Fruit fly (Drosophila melanogaster) whole organism, embryonic: Measurements from ENCODE around the gene Nf-YC.

Experiments used
- BtbVII ChIP-seq: fragments of 200-800 bp; sonication (Bioruptor generic); optimal IDR thresholded peaks from 3 replicates; lab custom pipeline; 2017; ENCODE audit warnings: missing biosample characterization, mild to moderate bottlenecking, missing genetic modification characterization
- Bteb2 ChIP-seq: fragments of 200-800 bp; sonication (Bioruptor generic); optimal IDR thresholded peaks from 2 replicates; lab custom pipeline; 2016; ENCODE audit warnings: missing biosample characterization, missing genetic modification characterization
- CG10565 ChIP-seq: fragments of 200-800 bp; sonication (Bioruptor generic); optimal IDR thresholded peaks from 3 replicates; lab custom pipeline; 2016; ENCODE audit warnings: missing biosample characterization, mild to moderate bottlenecking, missing genetic modification characterization
- CG10654 ChIP-seq: fragments of 200-800 bp; sonication (Bioruptor generic); optimal IDR thresholded peaks from 2 replicates; lab custom pipeline; 2016; ENCODE audit warnings: missing biosample characterization, missing genetic modification characterization
- CG12104 ChIP-seq: fragments of 200-800 bp; sonication (Bioruptor generic); optimal IDR thresholded peaks from 3 replicates; lab custom pipeline; 2016; ENCODE audit warnings: missing biosample characterization, missing genetic modification characterization
- CG12219 ChIP-seq: fragments of 200-800 bp; sonication (Bioruptor generic); optimal IDR thresholded peaks from 3 replicates; lab custom pipeline; 2018; ENCODE audit warnings: missing biosample characterization, mild to moderate bottlenecking, missing genetic modification characterization
- CG13775 ChIP-seq: fragments of 200-800 bp; sonication (Bioruptor generic); optimal IDR thresholded peaks from 3 replicates; lab custom pipeline; 2017; ENCODE audit warnings: missing biosample characterization, mild to moderate bottlenecking, missing genetic modification characterization
- CG14441 ChIP-seq: fragments of 200-800 bp; sonication (Bioruptor generic); IDR thresholded peaks from 2 replicates; pipeline ENCODE4 v1.3.6; 2022; ENCODE audit warnings: missing biosample characterization, missing genetic modification characterization
- CG14667 ChIP-seq: fragments of 200-800 bp; sonication (Bioruptor generic); IDR thresholded peaks from 2 replicates; pipeline ENCODE4 v1.3.6; 2022; ENCODE audit warnings: missing biosample characterization, missing genetic modification characterization
- CG1529 ChIP-seq: fragments of 200-800 bp; sonication (Bioruptor generic); optimal IDR thresholded peaks from 3 replicates; lab custom pipeline; 2018; ENCODE audit warnings: missing biosample characterization, missing genetic modification characterization
- CG15696 ChIP-seq: fragments of 200-800 bp; sonication (Bioruptor generic); optimal IDR thresholded peaks from 2 replicates; lab custom pipeline; 2019; ENCODE audit warnings: missing biosample characterization, mild to moderate bottlenecking, missing genetic modification characterization, moderate library complexity
- CG17361 ChIP-seq: fragments of 200-800 bp; sonication (Bioruptor generic); IDR thresholded peaks from 3 replicates; pipeline ENCODE4 v1.3.6; 2022; ENCODE audit warnings: missing biosample characterization, missing genetic modification characterization
- CG18476 ChIP-seq: fragments of 200-800 bp; sonication (Bioruptor generic); optimal IDR thresholded peaks from 2 replicates; lab custom pipeline; 2016; ENCODE audit warnings: missing biosample characterization, mild to moderate bottlenecking, missing genetic modification characterization
- CG2202 ChIP-seq: fragments of 200-800 bp; sonication (Bioruptor generic); optimal IDR thresholded peaks from 2 replicates; lab custom pipeline; 2018; ENCODE audit warnings: missing biosample characterization, mild to moderate bottlenecking, missing genetic modification characterization
- CG2712 ChIP-seq: fragments of 200-800 bp; optimal IDR thresholded peaks from 3 replicates; lab custom pipeline; 2019; ENCODE audit warnings: missing biosample characterization, mild to moderate bottlenecking, missing genetic modification characterization, moderate library complexity
- CG30431 ChIP-seq: fragments of 200-800 bp; sonication (Bioruptor generic); optimal IDR thresholded peaks from 2 replicates; lab custom pipeline; 2017; ENCODE audit warnings: missing biosample characterization, missing genetic modification characterization
- CG3407 ChIP-seq: fragments of 200-800 bp; sonication (Bioruptor generic); optimal IDR thresholded peaks from 2 replicates; lab custom pipeline; 2018; ENCODE audit warnings: missing biosample characterization, mild to moderate bottlenecking, missing genetic modification characterization
- CG4424 ChIP-seq: fragments of 200-800 bp; sonication (Bioruptor generic); optimal IDR thresholded peaks from 3 replicates; lab custom pipeline; 2016; ENCODE audit warnings: missing biosample characterization, missing genetic modification characterization
- CG7357 ChIP-seq: fragments of 200-800 bp; sonication (Bioruptor generic); IDR thresholded peaks from 3 replicates; pipeline ENCODE4 v1.3.6; 2022; ENCODE audit warnings: missing biosample characterization, missing genetic modification characterization
- CG9437 ChIP-seq: fragments of 200-800 bp; sonication (Bioruptor generic); optimal IDR thresholded peaks from 2 replicates; lab custom pipeline; 2018; ENCODE audit warnings: missing biosample characterization, mild to moderate bottlenecking, missing genetic modification characterization
- D ChIP-seq, 2 experiments: fragments of 200-800 bp in 1 of 2; fragments of >200 bp in 1 of 2; sonication (Bioruptor generic) in 1 of 2; optimal IDR thresholded peaks; 2 replicates in 1 of 2; 3 replicates in 1 of 2; lab custom pipeline; 2017; ENCODE audit warnings: mild to moderate bottlenecking in 1 of 2, missing biosample characterization in 1 of 2, missing genetic modification characterization in 1 of 2, missing genetic modification reagents in 1 of 2
- Dip3 ChIP-seq: fragments of 200-800 bp; sonication (Bioruptor generic); optimal IDR thresholded peaks from 3 replicates; lab custom pipeline; 2016; ENCODE audit warnings: missing biosample characterization, missing genetic modification characterization
- E2f2 ChIP-seq: fragments of 200-800 bp; sonication (Bioruptor generic); IDR thresholded peaks from 2 replicates; pipeline ENCODE4 v1.3.6; 2022; ENCODE audit warnings: missing biosample characterization, missing genetic modification characterization
- HLH4C ChIP-seq: fragments of 200-800 bp; sonication (Bioruptor generic); IDR thresholded peaks from 3 replicates; pipeline ENCODE4 v1.3.6; 2022; ENCODE audit warnings: missing biosample characterization, missing genetic modification characterization; ENCODE audit not compliant: partially characterized antibody
- Hey ChIP-seq: fragments of 200-800 bp; sonication (Bioruptor generic); optimal IDR thresholded peaks from 3 replicates; lab custom pipeline; 2018; ENCODE audit warnings: missing biosample characterization, mild to moderate bottlenecking, missing genetic modification characterization
- Nf-YC ChIP-seq: fragments of 200-800 bp; optimal IDR thresholded peaks from 3 replicates; lab custom pipeline; 2019; ENCODE audit warnings: missing biosample characterization, mild to moderate bottlenecking, missing genetic modification characterization, moderate library complexity
- Opbp ChIP-seq: fragments of 200-800 bp; sonication (Bioruptor generic); IDR thresholded peaks from 3 replicates; pipeline ENCODE4 v1.3.6; 2022; ENCODE audit warnings: missing biosample characterization, missing genetic modification characterization; ENCODE audit not compliant: partially characterized antibody
- Scr ChIP-seq: fragments of 200-800 bp; sonication (Bioruptor generic); IDR thresholded peaks from 2 replicates; pipeline ENCODE4 v1.3.6; 2022; ENCODE audit warnings: missing biosample characterization, missing genetic modification characterization; ENCODE audit not compliant: partially characterized antibody
- Six4 ChIP-seq: fragments of 200-800 bp; sonication (Bioruptor generic); optimal IDR thresholded peaks from 2 replicates; lab custom pipeline; 2016; ENCODE audit warnings: missing biosample characterization, missing genetic modification characterization
- Sry-δ ChIP-seq: fragments of 200-800 bp; sonication (Bioruptor generic); optimal IDR thresholded peaks from 2 replicates; lab custom pipeline; 2016; ENCODE audit warnings: missing biosample characterization, missing genetic modification characterization
- al ChIP-seq: fragments of 200-800 bp; sonication (Bioruptor generic); IDR thresholded peaks from 2 replicates; pipeline ENCODE4 v1.3.6; 2022; ENCODE audit warnings: missing biosample characterization, missing genetic modification characterization
- aop ChIP-seq: fragments of 200-800 bp; sonication (Bioruptor generic); IDR thresholded peaks from 2 replicates; pipeline ENCODE4 v1.3.6; 2022; ENCODE audit warnings: missing biosample characterization, missing genetic modification characterization
- ara ChIP-seq: fragments of 200-800 bp; sonication (Bioruptor generic); IDR thresholded peaks from 2 replicates; pipeline ENCODE4 v1.3.6; 2022; ENCODE audit warnings: missing biosample characterization, missing genetic modification characterization
- az2 ChIP-seq: fragments of 200-800 bp; sonication (Bioruptor generic); optimal IDR thresholded peaks from 3 replicates; lab custom pipeline; 2016; ENCODE audit warnings: missing biosample characterization, missing genetic modification characterization
- cato ChIP-seq: fragments of 200-800 bp; sonication (Bioruptor generic); optimal IDR thresholded peaks from 2 replicates; lab custom pipeline; 2016; ENCODE audit warnings: missing biosample characterization, missing genetic modification characterization, borderline replicate concordance
- cg ChIP-seq: fragments of 200-800 bp; sonication (Bioruptor generic); optimal IDR thresholded peaks from 3 replicates; lab custom pipeline; 2019; ENCODE audit warnings: missing biosample characterization, mild to moderate bottlenecking, missing genetic modification characterization, moderate library complexity
- corto ChIP-seq: fragments of 200-800 bp; sonication (Bioruptor generic); optimal IDR thresholded peaks from 2 replicates; lab custom pipeline; 2016; ENCODE audit warnings: missing biosample characterization, mild to moderate bottlenecking, missing genetic modification characterization, moderate library complexity
- crc ChIP-seq: fragments of 200-800 bp; sonication (Bioruptor generic); optimal IDR thresholded peaks from 2 replicates; lab custom pipeline; 2016; ENCODE audit warnings: missing biosample characterization, missing genetic modification characterization
- dan ChIP-seq: fragments of 200-800 bp; sonication (Bioruptor generic); IDR thresholded peaks from 2 replicates; pipeline ENCODE4 v1.3.6; 2022; ENCODE audit warnings: missing biosample characterization, missing genetic modification characterization
- emc ChIP-seq: fragments of 200-800 bp; sonication (Bioruptor generic); optimal IDR thresholded peaks from 2 replicates; lab custom pipeline; 2016; ENCODE audit warnings: missing biosample characterization, missing genetic modification characterization
- insv ChIP-seq, 2 experiments: fragments of 200-800 bp; sonication (Bioruptor generic); optimal IDR thresholded peaks; 3 replicates each; lab custom pipeline; 2016 to 2018; ENCODE audit warnings: missing biosample characterization in 2 of 2, missing genetic modification characterization in 2 of 2
- knrl ChIP-seq: fragments of 200-800 bp; sonication (Bioruptor generic); IDR thresholded peaks from 3 replicates; pipeline ENCODE4 v1.3.6; 2022; ENCODE audit warnings: missing biosample characterization, missing genetic modification characterization; ENCODE audit not compliant: partially characterized antibody
- maf-S ChIP-seq: fragments of 200-800 bp; sonication (Bioruptor generic); optimal IDR thresholded peaks from 2 replicates; lab custom pipeline; 2016; ENCODE audit warnings: missing biosample characterization, missing genetic modification characterization
- mam ChIP-seq: fragments of 200-800 bp; sonication (Bioruptor generic); optimal IDR thresholded peaks from 3 replicates; lab custom pipeline; 2016; ENCODE audit warnings: missing biosample characterization, missing genetic modification characterization
- nerfin-2 ChIP-seq: fragments of 200-800 bp; sonication (Bioruptor generic); IDR thresholded peaks from 2 replicates; pipeline ENCODE4 v1.3.6; 2022; ENCODE audit warnings: missing biosample characterization, missing genetic modification characterization; ENCODE audit not compliant: partially characterized antibody
- peb ChIP-seq: fragments of 200-800 bp; sonication (Bioruptor generic); IDR thresholded peaks from 2 replicates; pipeline ENCODE4 v1.3.6; 2022; ENCODE audit warnings: missing biosample characterization, missing genetic modification characterization
- pnt ChIP-seq: fragments of 200-800 bp; sonication (Bioruptor generic); optimal IDR thresholded peaks from 3 replicates; lab custom pipeline; 2016; ENCODE audit warnings: missing biosample characterization, missing genetic modification characterization
- ranshi ChIP-seq: fragments of 200-800 bp; sonication (Bioruptor generic); IDR thresholded peaks from 2 replicates; pipeline ENCODE4 v1.3.6; 2022; ENCODE audit warnings: missing biosample characterization, missing genetic modification characterization
- shn ChIP-seq: fragments of 200-800 bp; sonication (Bioruptor generic); optimal IDR thresholded peaks from 3 replicates; lab custom pipeline; 2016; ENCODE audit warnings: missing biosample characterization, missing genetic modification characterization
- unc-4 ChIP-seq: fragments of 200-800 bp; sonication (Bioruptor generic); IDR thresholded peaks from 2 replicates; pipeline ENCODE4 v1.3.6; 2022; ENCODE audit warnings: missing biosample characterization, missing genetic modification characterization; ENCODE audit not compliant: partially characterized antibody

Nf-YC gene

dm6 chrX:6794190-6794589 is 26.5 kb downstream of the Nf-YC start (continued):
- TF ChIP-seq Opbp (no peak), nerfin-2 (GFP tag; lab: Robert Waterston, UW) (no peak), CG15696 (peak; percentile 26), CG7357 (GFP tag; lab: Robert Waterston, UW) (peak; percentile 67; the same call in 2 of the 3 replicates), corto (no peak), Six4 (GFP tag; lab: Kevin White, UChicago) (peak; percentile 56), BtbVII (GFP tag; lab: Kevin White, UChicago) (peak; percentile 72), az2 (GFP tag; lab: Kevin White, UChicago) (peak; percentile 83), mam (GFP tag; lab: Kevin White, UChicago) (peak; percentile 86), CG12104 (GFP tag; lab: Kevin White, UChicago) (peak; percentile 65), CG2202 (tag; lab: Kevin White, UChicago) (no peak), CG1529 (GFP tag; lab: Kevin White, UChicago) (peak; percentile 63), aop (GFP tag; lab: Robert Waterston, UW) (peak; percentile 55; the same call in 1 of the 2 replicates), Nf-YC (peak; percentile 7), CG13775 (GFP tag; lab: Kevin White, UChicago) (peak; percentile 65), unc-4 (no peak), D (optimal IDR thresholded peaks at IDR 0.05; lab: Kevin White, UChicago) (no peak), D (GFP tag; optimal IDR thresholded peaks at IDR 0.05; lab: Kevin White, UChicago) (peak; percentile 41), peb (GFP tag; lab: Robert Waterston, UW) (peak; percentile 62), ara (GFP tag; lab: Robert Waterston, UW) (peak; percentile 85), shn (GFP tag; lab: Kevin White, UChicago) (peak; percentile 61), CG9437 (GFP tag; lab: Kevin White, UChicago) (peak; percentile 64), knrl (GFP tag; lab: Robert Waterston, UW) (no peak), pnt (peak; percentile 59), HLH4C (GFP tag; lab: Robert Waterston, UW) (no peak), CG10654 (peak; percentile 74), Dip3 (GFP tag; lab: Kevin White, UChicago) (peak; percentile 81), Sry-δ (GFP tag; lab: Kevin White, UChicago) (peak; percentile 40), CG30431 (peak; percentile 75), Bteb2 (GFP tag; lab: Kevin White, UChicago) (peak; percentile 77), cato (no peak), CG17361 (peak; percentile 61), cg (GFP tag; lab: Kevin White, UChicago) (no peak), CG3407 (peak; percentile 13), CG2712 (tag; lab: Kevin White, UChicago) (peak; percentile 76), maf-S (GFP tag; lab: Kevin White, UChicago) (peak; percentile 76), CG4424 (GFP tag; lab: Kevin White, UChicago) (peak; percentile 79), CG14441 (GFP tag; lab: Robert Waterston, UW) (peak; percentile 91), insv (GFP tag; optimal IDR thresholded peaks at IDR 0.05; lab: Kevin White, UChicago) (no peak), al (GFP tag; lab: Robert Waterston, UW) (peak; percentile 68), Scr (GFP tag; lab: Robert Waterston, UW) (no peak), CG18476 (GFP tag; lab: Kevin White, UChicago) (peak; percentile 72), CG12219 (peak; percentile 87), emc (GFP tag; lab: Kevin White, UChicago) (peak; percentile 72), E2f2 (GFP tag; lab: Robert Waterston, UW) (peak; percentile 54), crc (GFP tag; lab: Kevin White, UChicago) (peak; percentile 75), Hey (tag; lab: Kevin White, UChicago) (peak; percentile 53), CG10565 (GFP tag; lab: Kevin White, UChicago) (peak; percentile 49), dan (0 out of 2 replicates have a peak, but pooled peaks have one; percentile 30), CG14667 (GFP tag; lab: Robert Waterston, UW) (peak; percentile 74), ranshi (GFP tag; lab: Robert Waterston, UW) (peak; percentile 87)
